Worm (Caenorhabditis elegans): ENCODE results near the gene Y49F6B.6.
A peak's percentile ranks its signal among the peaks of the same experiment; 100 is the strongest.

The Y49F6B.6 gene

ce11 chrII:3472817-3473216 is at the start of gene Y49F6B.6:
Y49F6B.6 (plus strand) TSS chrII:3473117.
- no peak for TF ChIP-seq ztf-23 (GFP tag; IDR thresholded peaks at IDR 0.05)
- TF ChIP-seq med-1 (GFP tag; optimal IDR thresholded peaks at IDR 0.05; ENCODE audit: insufficient read depth), result no peak
- no peak for TF ChIP-seq ztf-29 (GFP tag; IDR thresholded peaks at IDR 0.05)
- TF ChIP-seq klf-2 (GFP tag; conservative IDR thresholded peaks at IDR 0.05), result no peak
- TF ChIP-seq ref-1 (GFP tag; conservative IDR thresholded peaks at IDR 0.05), result no peak
- TF ChIP-seq cog-1 (tag; optimal IDR thresholded peaks at IDR 0.05), result no peak
- TF ChIP-seq T22C8.4 (GFP tag; IDR thresholded peaks at IDR 0.05), result no peak
- TF ChIP-seq flt-1 (GFP tag; IDR thresholded peaks at IDR 0.05), result no peak
- TF ChIP-seq tab-1 (GFP tag; IDR thresholded peaks at IDR 0.05), result no peak

- no peak for TF ChIP-seq ztf-29 (GFP tag; IDR thresholded peaks at IDR 0.05)
- TF ChIP-seq med-1 (GFP tag; optimal IDR thresholded peaks at IDR 0.05; ENCODE audit: insufficient read depth), result no peak
- TF ChIP-seq ref-1 (GFP tag; conservative IDR thresholded peaks at IDR 0.05), result no peak
- TF ChIP-seq cog-1 (tag; optimal IDR thresholded peaks at IDR 0.05), result no peak
- no peak for TF ChIP-seq ztf-23 (GFP tag; IDR thresholded peaks at IDR 0.05)
- TF ChIP-seq tab-1 (GFP tag; IDR thresholded peaks at IDR 0.05), result no peak
- no peak for TF ChIP-seq T22C8.4 (GFP tag; IDR thresholded peaks at IDR 0.05)
- TF ChIP-seq flt-1 (GFP tag; IDR thresholded peaks at IDR 0.05), result no peak
- no peak for TF ChIP-seq klf-2 (GFP tag; conservative IDR thresholded peaks at IDR 0.05)
These were observed 47.5 kb upstream of the Y49F6B.6 start, which contains the start of gene nep-11 for ce11 chrII:3425433-3425832. nep-11 (minus strand) TSS chrII:3425533.

ce11 chrII:3428158-3428704 is 44.7 kb upstream of the Y49F6B.6 start:
- TF ChIP-seq T22C8.4 (GFP tag; IDR thresholded peaks at IDR 0.05) (0 out of 2 replicates have a peak, but pooled peaks have one; percentile 16), ref-1 (GFP tag; conservative IDR thresholded peaks at IDR 0.05) (no peak), cog-1 (tag; optimal IDR thresholded peaks at IDR 0.05) (no peak), flt-1 (GFP tag; IDR thresholded peaks at IDR 0.05) (no peak), ztf-23 (GFP tag; IDR thresholded peaks at IDR 0.05) (peak; percentile 56; the same call in 1 of the 2 replicates), med-1 (GFP tag; optimal IDR thresholded peaks at IDR 0.05; ENCODE audit: insufficient read depth) (no peak), klf-2 (GFP tag; conservative IDR thresholded peaks at IDR 0.05) (no peak), ztf-29 (GFP tag; IDR thresholded peaks at IDR 0.05) (no peak), tab-1 (GFP tag; IDR thresholded peaks at IDR 0.05) (no peak)

ce11 chrII:3429400-3429799 is 43.5 kb upstream of the Y49F6B.6 start, which contains the start of gene C16C8.18:
C16C8.18 (plus strand) TSS chrII:3429700.
- TF ChIP-seq ref-1 (GFP tag; conservative IDR thresholded peaks at IDR 0.05) (no peak), ztf-29 (GFP tag; IDR thresholded peaks at IDR 0.05) (no peak), ztf-23 (GFP tag; IDR thresholded peaks at IDR 0.05) (no peak), T22C8.4 (GFP tag; IDR thresholded peaks at IDR 0.05) (no peak), med-1 (GFP tag; optimal IDR thresholded peaks at IDR 0.05; ENCODE audit: insufficient read depth) (no peak), flt-1 (GFP tag; IDR thresholded peaks at IDR 0.05) (no peak), cog-1 (tag; optimal IDR thresholded peaks at IDR 0.05) (no peak), klf-2 (GFP tag; conservative IDR thresholded peaks at IDR 0.05) (no peak), tab-1 (GFP tag; IDR thresholded peaks at IDR 0.05) (no peak)

ce11 chrII:3434893-3435503 is 37.9 kb upstream of the Y49F6B.6 start:
- no peak for TF ChIP-seq klf-2 (GFP tag; conservative IDR thresholded peaks at IDR 0.05)
- no peak for TF ChIP-seq ref-1 (GFP tag; conservative IDR thresholded peaks at IDR 0.05)
- TF ChIP-seq med-1 (GFP tag; optimal IDR thresholded peaks at IDR 0.05; ENCODE audit: insufficient read depth), result no peak

ce11 chrII:3436412-3436811 is 36.5 kb upstream of the Y49F6B.6 start, which contains the start of gene skpo-2:
skpo-2 (minus strand) TSS chrII:3436512.
- no peak for TF ChIP-seq med-1 (GFP tag; optimal IDR thresholded peaks at IDR 0.05; ENCODE audit: insufficient read depth)
- no peak for TF ChIP-seq flt-1 (GFP tag; IDR thresholded peaks at IDR 0.05)

- no peak for TF ChIP-seq T22C8.4 (GFP tag; IDR thresholded peaks at IDR 0.05)
- TF ChIP-seq ztf-29 (GFP tag; IDR thresholded peaks at IDR 0.05), result no peak
- TF ChIP-seq ztf-23 (GFP tag; IDR thresholded peaks at IDR 0.05), result no peak
These were observed 35.5 kb upstream of the Y49F6B.6 start for ce11 chrII:3437393-3437792.

ce11 chrII:3438280-3438679 is 34.6 kb upstream of the Y49F6B.6 start:
- TF ChIP-seq klf-2 (GFP tag; conservative IDR thresholded peaks at IDR 0.05), result no peak
- no peak for TF ChIP-seq med-1 (GFP tag; optimal IDR thresholded peaks at IDR 0.05; ENCODE audit: insufficient read depth)
- no peak for TF ChIP-seq flt-1 (GFP tag; IDR thresholded peaks at IDR 0.05)
- TF ChIP-seq cog-1 (tag; optimal IDR thresholded peaks at IDR 0.05), result no peak
- no peak for TF ChIP-seq tab-1 (GFP tag; IDR thresholded peaks at IDR 0.05)
- TF ChIP-seq T22C8.4 (GFP tag; IDR thresholded peaks at IDR 0.05), result no peak
- TF ChIP-seq ztf-23 (GFP tag; IDR thresholded peaks at IDR 0.05), result no peak
- no peak for TF ChIP-seq ref-1 (GFP tag; conservative IDR thresholded peaks at IDR 0.05)
- no peak for TF ChIP-seq ztf-29 (GFP tag; IDR thresholded peaks at IDR 0.05)

ce11 chrII:3439244-3439698 is 33.6 kb upstream of the Y49F6B.6 start:
- TF ChIP-seq ztf-29 (GFP tag; IDR thresholded peaks at IDR 0.05) (0 out of 2 replicates have a peak, but pooled peaks have one; percentile 35), med-1 (GFP tag; optimal IDR thresholded peaks at IDR 0.05; ENCODE audit: insufficient read depth) (no peak), ztf-23 (GFP tag; IDR thresholded peaks at IDR 0.05) (peak; percentile 72), klf-2 (GFP tag; conservative IDR thresholded peaks at IDR 0.05) (no peak), cog-1 (tag; optimal IDR thresholded peaks at IDR 0.05) (peak; percentile 14), tab-1 (GFP tag; IDR thresholded peaks at IDR 0.05) (peak; percentile 84), flt-1 (GFP tag; IDR thresholded peaks at IDR 0.05) (peak; percentile 85), T22C8.4 (GFP tag; IDR thresholded peaks at IDR 0.05) (peak; percentile 62; the same call in 1 of the 2 replicates), ref-1 (GFP tag; conservative IDR thresholded peaks at IDR 0.05) (peak; percentile 46; the same call in 1 of the 2 replicates)

All from whole organism, midembryonic.